Fruit fly (Drosophila melanogaster): ENCODE results near the gene CG42583.
"Not testable (repeated sequence)": the region's sequence is repeated elsewhere in the genome, so short reads cannot be mapped to it uniquely, and the experiment has no call there.

DNA sequence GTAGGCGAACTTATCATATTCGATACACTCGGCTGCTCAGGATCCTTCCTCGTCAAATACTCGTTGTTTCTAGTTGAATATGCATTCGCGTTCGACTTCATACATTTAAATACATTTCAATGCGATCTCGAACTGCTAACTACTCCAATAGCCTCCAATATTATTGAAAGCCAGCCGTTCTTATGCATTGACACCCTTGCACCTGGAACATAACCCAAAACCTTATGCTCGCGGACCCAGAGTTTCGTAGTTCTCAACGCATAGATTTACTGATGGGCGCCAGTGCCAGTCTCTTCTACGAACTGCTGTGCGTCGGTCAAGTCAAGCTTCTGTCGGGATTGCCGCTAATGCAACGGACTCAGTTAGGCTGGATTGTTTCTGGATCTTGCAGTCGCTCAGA is 43.2 kb upstream of the CG42583 start, which contains the start of gene CG42581:
- not testable (repeated sequence) for TF ChIP-seq Met (GFP tag; optimal IDR thresholded peaks at IDR 0.05); CG9139 (GFP tag; optimal IDR thresholded peaks at IDR 0.05); Lpt (GFP tag; optimal IDR thresholded peaks at IDR 0.05); CG6854 (GFP tag; optimal IDR thresholded peaks at IDR 0.05); CG6808 (GFP tag; optimal IDR thresholded peaks at IDR 0.05); OdsH (GFP tag; optimal IDR thresholded peaks at IDR 0.05); CG1621 (tag; optimal IDR thresholded peaks at IDR 0.05); spab (GFP tag; optimal IDR thresholded peaks at IDR 0.05); CG3032 (tag; optimal IDR thresholded peaks at IDR 0.05); Eip93F (GFP tag; optimal IDR thresholded peaks at IDR 0.05); cyc (GFP tag; optimal IDR thresholded peaks at IDR 0.05); Gug (GFP tag; IDR thresholded peaks at IDR 0.05); CG3919 (GFP tag; optimal IDR thresholded peaks at IDR 0.05); Hr38 (GFP tag; optimal IDR thresholded peaks at IDR 0.05)
